Worm (Caenorhabditis elegans) whole organism, L4 larva: Measurements from ENCODE around the gene Y69A2AR.47.
A peak's percentile ranks its signal among the peaks of the same experiment; 100 is the strongest.

Experiments used
- D1046.2 ChIP-seq: fragments of 200-800 bp; sonication (Bioruptor generic); IDR thresholded peaks from 2 replicates; pipeline ENCODE4 v1.3.6; 2022; ENCODE audit warnings: missing genetic modification characterization, missing compliant biosample characterization
- F37D6.2 ChIP-seq: sonication (generic microtip); optimal IDR thresholded peaks from 2 replicates; lab custom pipeline; 2016; ENCODE audit warnings: mild to moderate bottlenecking, missing genetic modification characterization, missing compliant biosample characterization
- F44E2.7 ChIP-seq: fragments of 200-800 bp; sonication (Bioruptor generic); IDR thresholded peaks from 2 replicates; pipeline ENCODE4 v2.1.2; 2022; ENCODE audit warnings: missing genetic modification characterization, missing compliant biosample characterization
- F49E8.2 ChIP-seq: sonication (generic microtip); optimal IDR thresholded peaks from 2 replicates; lab custom pipeline; 2016; ENCODE audit warnings: missing compliant biosample characterization, mild to moderate bottlenecking, missing genetic modification characterization, borderline replicate concordance
- T26A8.4 ChIP-seq: fragments of 200-800 bp; sonication (Bioruptor generic); IDR thresholded peaks from 2 replicates; pipeline ENCODE4 v1.3.6; 2022; ENCODE audit warnings: missing genetic modification characterization, missing compliant biosample characterization
- Y48G9A.11 ChIP-seq: fragments of 200-800 bp; sonication (Bioruptor generic); IDR thresholded peaks from 2 replicates; pipeline ENCODE4 v1.3.6; 2022; ENCODE audit warnings: missing genetic modification reagents, missing genetic modification characterization, missing compliant biosample characterization
- ZK337.2 ChIP-seq: fragments of 200-800 bp; sonication (Bioruptor generic); IDR thresholded peaks from 2 replicates; pipeline ENCODE4 v1.3.6; 2022; ENCODE audit warnings: missing genetic modification reagents, missing genetic modification characterization, missing compliant biosample characterization
- ZK546.5 ChIP-seq, 2 experiments: sonication (generic microtip); optimal IDR thresholded peaks; 2 replicates each; lab custom pipeline; 2017; ENCODE audit warnings: missing biosample characterization in 2 of 2, missing genetic modification characterization in 2 of 2
- ceh-20 ChIP-seq: fragments of 200-800 bp; sonication (Bioruptor generic); IDR thresholded peaks from 2 replicates; pipeline ENCODE4 v1.3.6; 2022; ENCODE audit warnings: missing genetic modification reagents, missing genetic modification characterization, missing compliant biosample characterization
- ceh-32 ChIP-seq: sonication (generic microtip); optimal IDR thresholded peaks from 2 replicates; lab custom pipeline; 2016; ENCODE audit warnings: mild to moderate bottlenecking, missing genetic modification characterization, missing compliant biosample characterization; ENCODE audit not compliant: poor library complexity
- ceh-44 ChIP-seq: fragments of 200-800 bp; sonication (Bioruptor generic); IDR thresholded peaks from 2 replicates; pipeline ENCODE4 v1.3.6; 2022; ENCODE audit warnings: missing genetic modification reagents, missing genetic modification characterization, missing compliant biosample characterization
- ceh-62 ChIP-seq: sonication (generic microtip); optimal IDR thresholded peaks from 2 replicates; lab custom pipeline; 2017; ENCODE audit warnings: missing biosample characterization, missing genetic modification characterization
- ceh-82 ChIP-seq: sonication (generic microtip); optimal IDR thresholded peaks from 2 replicates; lab custom pipeline; 2017; ENCODE audit warnings: missing biosample characterization, missing genetic modification characterization
- ctbp-1 ChIP-seq: fragments of 200-800 bp; sonication (Bioruptor generic); IDR thresholded peaks from 2 replicates; pipeline ENCODE4 v1.3.6; 2022; ENCODE audit warnings: missing genetic modification reagents, missing genetic modification characterization, missing compliant biosample characterization
- daf-8 ChIP-seq: fragments of 200-800 bp; sonication (Bioruptor generic); IDR thresholded peaks from 2 replicates; pipeline ENCODE4 v1.3.6; 2022; ENCODE audit warnings: missing genetic modification characterization, missing compliant biosample characterization
- dmd-6 ChIP-seq: fragments of 200-800 bp; sonication (Bioruptor generic); IDR thresholded peaks from 2 replicates; pipeline ENCODE4 v1.3.6; 2022; ENCODE audit warnings: missing genetic modification reagents, missing genetic modification characterization, missing compliant biosample characterization
- dmd-8 ChIP-seq: fragments of 200-800 bp; sonication (Bioruptor generic); IDR thresholded peaks from 2 replicates; pipeline ENCODE4 v1.3.6; 2022; ENCODE audit warnings: missing genetic modification characterization, missing compliant biosample characterization
- dmd-9 ChIP-seq: fragments of 200-800 bp; sonication (Bioruptor generic); IDR thresholded peaks from 2 replicates; pipeline ENCODE4 v1.3.6; 2022; ENCODE audit warnings: missing genetic modification reagents, missing genetic modification characterization, missing compliant biosample characterization
- dpl-1 ChIP-seq: fragments of 150-350 bp; optimal IDR thresholded peaks from 2 replicates; lab custom pipeline; 2014; ENCODE audit warnings: missing biosample characterization, missing genetic modification reagents, missing genetic modification characterization
- duxl-1 ChIP-seq: sonication (generic microtip); optimal IDR thresholded peaks from 2 replicates; lab custom pipeline; 2016; ENCODE audit warnings: mild to moderate bottlenecking, missing genetic modification characterization, moderate library complexity, missing compliant biosample characterization; ENCODE audit not compliant: poor library complexity
- egl-43 ChIP-seq: fragments of 200-800 bp; sonication (Bioruptor generic); IDR thresholded peaks from 2 replicates; pipeline ENCODE4 v1.3.6; 2022; ENCODE audit warnings: missing genetic modification reagents, missing genetic modification characterization, missing compliant biosample characterization
- fos-1 ChIP-seq: fragments of 150-350 bp; optimal IDR thresholded peaks from 2 replicates; lab custom pipeline; 2014; ENCODE audit warnings: missing biosample characterization, missing genetic modification characterization
- gei-8 ChIP-seq: fragments of 200-800 bp; sonication (Bioruptor generic); optimal IDR thresholded peaks from 2 replicates; lab custom pipeline; 2018; ENCODE audit warnings: mild to moderate bottlenecking, missing genetic modification characterization, missing compliant biosample characterization
- jun-1 ChIP-seq: fragments of 150-350 bp; optimal IDR thresholded peaks from 2 replicates; lab custom pipeline; 2014; ENCODE audit warnings: missing biosample characterization, missing genetic modification reagents, missing genetic modification characterization
- lim-7 ChIP-seq: fragments of 200-800 bp; sonication (Bioruptor generic); IDR thresholded peaks from 2 replicates; pipeline ENCODE4 v1.3.6; 2022; ENCODE audit warnings: missing genetic modification characterization, missing compliant biosample characterization
- lin-38 ChIP-seq: fragments of 200-800 bp; sonication (Bioruptor generic); IDR thresholded peaks from 2 replicates; pipeline ENCODE4 v1.3.6; 2022; ENCODE audit warnings: missing genetic modification reagents, missing genetic modification characterization, missing compliant biosample characterization
- madf-9 ChIP-seq: fragments of 200-800 bp; sonication (Bioruptor generic); conservative IDR thresholded peaks from 2 replicates; pipeline ENCODE4 v1.3.6; 2022; ENCODE audit warnings: missing genetic modification reagents, missing genetic modification characterization, missing compliant biosample characterization
- mep-1 ChIP-seq: fragments of 150-350 bp; sonication (generic microtip); optimal IDR thresholded peaks from 3 replicates; lab custom pipeline; 2014; ENCODE audit warnings: missing biosample characterization, missing genetic modification characterization
- mxl-2 ChIP-seq: fragments of 200-800 bp; sonication (Bioruptor generic); conservative IDR thresholded peaks from 2 replicates; pipeline ENCODE4 v1.3.6; 2022; ENCODE audit warnings: missing genetic modification reagents, missing genetic modification characterization, missing compliant biosample characterization
- mxl-3 ChIP-seq: fragments of 200-800 bp; sonication (Bioruptor generic); optimal IDR thresholded peaks from 2 replicates; lab custom pipeline; 2018; ENCODE audit warnings: mild to moderate bottlenecking, missing genetic modification characterization, missing compliant biosample characterization
- nhr-111 ChIP-seq: fragments of 200-800 bp; sonication (Bioruptor generic); optimal IDR thresholded peaks from 2 replicates; lab custom pipeline; 2018; ENCODE audit warnings: mild to moderate bottlenecking, missing genetic modification characterization, missing compliant biosample characterization
- nhr-28 ChIP-seq: fragments of 150-350 bp; optimal IDR thresholded peaks from 2 replicates; lab custom pipeline; 2014; ENCODE audit warnings: missing biosample characterization, missing genetic modification characterization
- nhr-42 ChIP-seq: fragments of 200-800 bp; sonication (Bioruptor generic); IDR thresholded peaks from 2 replicates; pipeline ENCODE4 v1.3.6; 2022; ENCODE audit warnings: missing genetic modification characterization, missing compliant biosample characterization
- pha-4 ChIP-seq, 2 experiments: fragments of 150-350 bp in 1 of 2; fragments of 200-800 bp in 1 of 2; sonication (Bioruptor generic) in 1 of 2; IDR thresholded peaks in 1 of 2; optimal IDR thresholded peaks in 1 of 2; 2 replicates each; pipeline versions ENCODE4 v1.3.6 to Lab custom; 2014 to 2022; ENCODE audit warnings: missing genetic modification characterization in 2 of 2, missing genetic modification reagents in 2 of 2, missing biosample characterization in 1 of 2, missing compliant biosample characterization in 1 of 2
- php-3 ChIP-seq: fragments of 200-800 bp; sonication (Bioruptor generic); IDR thresholded peaks from 2 replicates; pipeline ENCODE4 v1.3.6; 2022; ENCODE audit warnings: missing genetic modification reagents, missing genetic modification characterization, missing compliant biosample characterization
- set-16 ChIP-seq: fragments of 200-800 bp; sonication (Bioruptor generic); IDR thresholded peaks from 2 replicates; pipeline ENCODE4 v1.3.6; 2022; ENCODE audit warnings: missing genetic modification reagents, missing genetic modification characterization, missing compliant biosample characterization
- snpc-1.2 ChIP-seq: fragments of 200-800 bp; sonication (Bioruptor generic); IDR thresholded peaks from 2 replicates; pipeline ENCODE4 v1.3.6; 2022; ENCODE audit warnings: missing genetic modification reagents, missing genetic modification characterization, missing compliant biosample characterization
- spr-3 ChIP-seq: fragments of 200-800 bp; sonication (Bioruptor generic); optimal IDR thresholded peaks from 2 replicates; lab custom pipeline; 2018; ENCODE audit warnings: mild to moderate bottlenecking, missing genetic modification characterization, missing compliant biosample characterization
- tag-97 ChIP-seq: fragments of 200-800 bp; sonication (Bioruptor generic); IDR thresholded peaks from 2 replicates; pipeline ENCODE4 v1.3.6; 2022; ENCODE audit warnings: missing genetic modification characterization, missing compliant biosample characterization
- tra-1 ChIP-seq: fragments of 200-800 bp; sonication (Bioruptor generic); IDR thresholded peaks from 2 replicates; pipeline ENCODE4 v1.3.6; 2022; ENCODE audit warnings: missing genetic modification reagents, missing genetic modification characterization, missing compliant biosample characterization
- vab-7 ChIP-seq: fragments of 200-800 bp; sonication (Bioruptor generic); IDR thresholded peaks from 2 replicates; pipeline ENCODE4 v1.3.6; 2022; ENCODE audit warnings: missing genetic modification reagents, missing genetic modification characterization, missing compliant biosample characterization
- zfp-3 ChIP-seq: fragments of 200-800 bp; sonication (Bioruptor generic); conservative IDR thresholded peaks from 2 replicates; pipeline ENCODE4 v1.3.6; 2022; ENCODE audit warnings: missing genetic modification reagents, missing genetic modification characterization, missing compliant biosample characterization
- zip-2 ChIP-seq: fragments of 150-350 bp; optimal IDR thresholded peaks from 2 replicates; lab custom pipeline; 2014; ENCODE audit warnings: missing biosample characterization, missing genetic modification characterization

Gene Y69A2AR.47

DNA sequence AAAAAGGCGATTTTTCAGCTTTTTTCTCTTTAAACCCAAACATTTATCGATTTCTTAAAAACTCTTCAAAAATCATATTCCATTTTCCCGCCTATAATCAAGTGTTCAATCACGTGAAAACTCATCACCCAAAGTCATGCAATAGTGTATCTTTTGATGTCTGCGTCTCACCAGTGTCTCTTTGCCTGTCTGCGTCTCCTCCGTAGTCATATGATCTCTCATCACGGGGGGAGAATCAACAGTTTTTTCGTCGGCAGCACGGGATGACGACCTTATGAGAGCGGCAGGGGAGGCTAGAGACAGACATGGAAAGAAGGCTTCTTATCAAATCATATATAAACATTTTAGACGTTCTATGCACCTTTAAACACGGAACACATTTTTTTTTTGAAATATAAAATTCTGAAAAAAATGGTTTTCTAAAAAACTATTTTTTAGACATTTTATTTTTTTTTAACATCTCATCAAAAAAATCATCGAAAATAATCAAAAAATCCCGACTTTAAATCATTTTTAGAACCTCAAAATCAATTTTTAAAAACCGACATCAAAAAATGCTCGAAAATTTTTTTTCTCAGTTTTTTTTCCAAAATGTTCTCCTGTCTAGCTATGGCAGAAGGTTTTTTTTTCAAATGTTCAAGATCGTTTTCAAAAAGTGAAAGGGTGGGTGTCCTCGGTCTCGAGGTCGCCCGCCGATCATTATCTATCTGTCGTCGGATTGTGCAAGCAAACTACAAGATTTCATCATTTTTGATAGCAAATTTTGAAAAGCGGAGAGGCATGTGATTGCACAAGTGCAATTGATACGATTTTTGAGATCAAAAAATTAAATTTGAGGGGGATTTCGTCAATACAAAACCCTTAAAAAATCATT is 4.7 kb downstream of the Y69A2AR.47 start (continued):
- TF ChIP-seq pha-4 (GFP tag; IDR thresholded peaks at IDR 0.05; lab: Robert Waterston, UW) (peak; percentile 93), pha-4 (tag; optimal IDR thresholded peaks at IDR 0.05; lab: Kevin White, UChicago) (peak; percentile 94), dmd-6 (peak; percentile 99), dpl-1 (peak; percentile 82), tag-97 (GFP tag; lab: Robert Waterston, UW) (no peak), ceh-62 (tag; lab: Kevin White, UChicago) (no peak), vab-7 (GFP tag; lab: Robert Waterston, UW) (peak; percentile 24), set-16 (GFP tag; lab: Robert Waterston, UW) (peak; percentile 86)

DNA sequence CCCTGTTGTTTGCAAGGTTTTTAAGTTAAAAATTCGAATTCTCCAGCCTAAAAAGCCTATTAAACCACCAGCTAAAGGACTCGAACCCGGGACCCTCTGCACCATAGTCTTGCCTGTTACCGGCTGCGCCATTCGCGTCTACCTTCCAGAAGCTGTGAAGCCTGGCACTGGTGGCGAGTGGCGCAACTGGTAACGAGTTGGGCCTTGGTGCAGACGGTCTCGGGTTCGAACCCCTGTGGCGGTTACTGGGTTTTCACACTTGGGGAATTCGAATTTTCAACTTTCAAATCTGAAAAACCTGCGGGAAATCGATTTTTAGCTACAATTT is 5.3 kb downstream of the Y69A2AR.47 start:
- TF ChIP-seq mep-1 (tag; lab: Kevin White, UChicago) (no peak), egl-43 (peak; percentile 70; the same call in 1 of the 2 replicates), tag-97 (GFP tag; lab: Robert Waterston, UW) (0 out of 2 replicates have a peak, but pooled peaks have one; percentile 14), mxl-3 (GFP tag; lab: Kevin White, UChicago) (no peak), Y48G9A.11 (GFP tag; lab: Robert Waterston, UW) (0 out of 2 replicates have a peak, but pooled peaks have one; percentile 65), ctbp-1 (peak; percentile 43; the same call in 1 of the 2 replicates), nhr-42 (GFP tag; lab: Robert Waterston, UW) (no peak), ceh-82 (no peak), mxl-2 (no peak), php-3 (0 out of 2 replicates have a peak, but pooled peaks have one; percentile 22), dpl-1 (no peak), snpc-1.2 (peak; percentile 55), ceh-32 (tag; lab: Kevin White, UChicago) (no peak), ZK337.2 (GFP tag; lab: Robert Waterston, UW) (0 out of 2 replicates have a peak, but pooled peaks have one; percentile 18), set-16 (GFP tag; lab: Robert Waterston, UW) (peak; percentile 76), F37D6.2 (tag; lab: Kevin White, UChicago) (no peak), duxl-1 (tag; lab: Kevin White, UChicago) (no peak), zip-2 (peak; percentile 4), nhr-28 (no peak), dmd-6 (no peak), madf-9 (GFP tag; lab: Robert Waterston, UW) (peak; percentile 59; the same call in 1 of the 2 replicates), spr-3 (GFP tag; lab: Kevin White, UChicago) (no peak), lim-7 (GFP tag; lab: Robert Waterston, UW) (0 out of 2 replicates have a peak, but pooled peaks have one; percentile 42), fos-1 (tag; lab: Kevin White, UChicago) (no peak), F44E2.7 (no peak), F49E8.2 (no peak), jun-1 (tag; lab: Kevin White, UChicago) (no peak), ZK546.5 (tag; optimal IDR thresholded peaks at IDR 0.05; lab: Kevin White, UChicago) (no peak), T26A8.4 (GFP tag; lab: Robert Waterston, UW) (peak; percentile 62; the same call in 1 of the 2 replicates), zfp-3 (0 out of 2 replicates have a peak, but pooled peaks have one; percentile 41), dmd-9 (GFP tag; lab: Robert Waterston, UW) (no peak), pha-4 (GFP tag; IDR thresholded peaks at IDR 0.05; lab: Robert Waterston, UW) (0 out of 2 replicates have a peak, but pooled peaks have one; percentile 43), pha-4 (tag; optimal IDR thresholded peaks at IDR 0.05; lab: Kevin White, UChicago) (no peak), dmd-8 (GFP tag; lab: Robert Waterston, UW) (peak; percentile 40; the same call in 1 of the 2 replicates), ceh-44 (GFP tag; lab: Robert Waterston, UW) (no peak), gei-8 (GFP tag; lab: Kevin White, UChicago) (no peak), daf-8 (GFP tag; lab: Robert Waterston, UW) (no peak), nhr-111 (no peak), ceh-20 (GFP tag; lab: Robert Waterston, UW) (no peak; the same call in 1 of the 2 replicates), tra-1 (no peak), D1046.2 (0 out of 2 replicates have a peak, but pooled peaks have one; percentile 68), lin-38 (peak; percentile 32)
